Worm (Caenorhabditis elegans): ENCODE results near the gene dnj-25.

DNA sequence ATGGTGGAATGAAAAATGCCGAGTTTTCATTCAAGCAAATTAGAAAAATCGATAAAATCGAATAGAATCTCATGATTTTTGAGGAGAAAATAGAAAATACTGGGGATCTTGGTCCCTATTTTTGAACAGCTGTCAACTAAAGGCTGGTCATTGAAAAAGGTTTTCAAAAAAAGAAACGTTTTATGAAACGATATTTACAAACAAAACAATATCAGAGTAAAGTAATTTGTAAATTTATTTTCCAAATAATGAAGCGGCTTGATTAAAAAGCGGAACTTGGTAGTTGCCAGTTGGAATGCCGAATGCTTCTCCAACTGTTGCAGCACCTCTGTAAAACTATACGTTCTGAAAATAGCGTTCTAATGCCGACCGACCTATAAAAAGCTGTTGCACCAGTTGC, 29.5 kb upstream of the dnj-25 start, which contains the start of gene F38A6.5:
- no peak for TF ChIP-seq klf-2 (GFP tag; conservative IDR thresholded peaks at IDR 0.05)
- TF ChIP-seq ref-1 (GFP tag; conservative IDR thresholded peaks at IDR 0.05), result no peak

All from whole organism, midembryonic.